Worm (Caenorhabditis elegans): ENCODE results near the gene cdk-4.
A peak's percentile ranks its signal among the peaks of the same experiment; 100 is the strongest.

- no peak for TF ChIP-seq lin-13 (GFP tag; optimal IDR thresholded peaks at IDR 0.05)
- peak in 1 of 2 experiments; percentile 8 for TF ChIP-seq lsy-2 (tag; optimal IDR thresholded peaks at IDR 0.05)
Measured at ce11 chrX:13542757-13543156, 24.0 kb upstream of the cdk-4 start.

All from whole organism, L4 larva.